Worm (Caenorhabditis elegans): ENCODE results near the gene twk-33.

ce11 chrV:17662260-17662659, 51.9 kb downstream of the twk-33 start:
- TF ChIP-seq zag-1 (tag; optimal IDR thresholded peaks at IDR 0.05) (no peak), ceh-82 (tag; optimal IDR thresholded peaks at IDR 0.05) (no peak), mdl-1 (tag; optimal IDR thresholded peaks at IDR 0.05) (no peak), unc-39 (tag; optimal IDR thresholded peaks at IDR 0.05) (no peak), nhr-11 (tag; optimal IDR thresholded peaks at IDR 0.05) (no peak), lin-11 (tag; optimal IDR thresholded peaks at IDR 0.05) (no peak), snpc-4 (tag; optimal IDR thresholded peaks at IDR 0.05) (no peak)
